Fruit fly (Drosophila melanogaster) whole organism, embryonic: Measurements from ENCODE around the gene CG3634.

Experiments
- Atf3 ChIP-seq: fragments of 200-800 bp; sonication (Bioruptor generic); optimal IDR thresholded peaks from 3 replicates; lab custom pipeline; 2016; ENCODE audit warnings: missing biosample characterization, missing genetic modification characterization
- BEAF-32 ChIP-seq: fragments of 200-800 bp; sonication (Bioruptor generic); optimal IDR thresholded peaks from 3 replicates; lab custom pipeline; 2017; ENCODE audit warnings: missing biosample characterization, missing genetic modification characterization, mild to moderate bottlenecking, moderate library complexity, missing genetic modification reagents
- CG10959 ChIP-seq: fragments of 200-800 bp; sonication (Bioruptor generic); IDR thresholded peaks from 2 replicates; pipeline ENCODE4 v1.3.6; 2022; ENCODE audit warnings: missing biosample characterization, missing genetic modification characterization
- CG1603 ChIP-seq: fragments of 200-800 bp; sonication (Bioruptor generic); optimal IDR thresholded peaks from 2 replicates; lab custom pipeline; 2019; ENCODE audit warnings: missing biosample characterization, mild to moderate bottlenecking, missing genetic modification characterization, moderate library complexity
- CG17612 ChIP-seq: fragments of 200-800 bp; sonication (Bioruptor generic); IDR thresholded peaks from 2 replicates; pipeline ENCODE4 v1.3.6; 2022; ENCODE audit warnings: missing biosample characterization, missing genetic modification characterization
- CG30020 ChIP-seq: fragments of 200-800 bp; optimal IDR thresholded peaks from 2 replicates; lab custom pipeline; 2019; ENCODE audit warnings: missing biosample characterization, mild to moderate bottlenecking, missing genetic modification characterization, moderate library complexity
- CG3726 ChIP-seq: fragments of 200-800 bp; sonication (Bioruptor generic); IDR thresholded peaks from 3 replicates; pipeline ENCODE4, ENCODE4 v1.3.6; 2022; ENCODE audit warnings: missing biosample characterization, missing genetic modification characterization
- CG4282 ChIP-seq: fragments of 200-800 bp; sonication (Bioruptor generic); optimal IDR thresholded peaks from 2 replicates; lab custom pipeline; 2016; ENCODE audit warnings: missing biosample characterization, missing genetic modification characterization
- CG9215 ChIP-seq: fragments of 200-800 bp; sonication (Bioruptor generic); IDR thresholded peaks from 2 replicates; pipeline ENCODE4 v1.3.6; 2022; ENCODE audit warnings: missing biosample characterization, missing genetic modification characterization
- Dp ChIP-seq: fragments of 200-800 bp; sonication (Bioruptor generic); optimal IDR thresholded peaks from 2 replicates; lab custom pipeline; 2018; ENCODE audit warnings: missing biosample characterization, mild to moderate bottlenecking, missing genetic modification characterization, moderate library complexity
- Fer3 ChIP-seq: fragments of 200-800 bp; sonication (Bioruptor generic); optimal IDR thresholded peaks from 2 replicates; lab custom pipeline; 2018; ENCODE audit warnings: missing biosample characterization, mild to moderate bottlenecking, missing genetic modification characterization, moderate library complexity
- Ravus ChIP-seq: fragments of 200-800 bp; sonication (Bioruptor generic); IDR thresholded peaks from 2 replicates; pipeline ENCODE4 v1.3.6; 2022; ENCODE audit warnings: missing biosample characterization, missing genetic modification characterization
- Sox100B ChIP-seq: fragments of 200-800 bp; sonication (Bioruptor generic); optimal IDR thresholded peaks from 3 replicates; lab custom pipeline; 2018; ENCODE audit warnings: missing biosample characterization, mild to moderate bottlenecking, missing genetic modification characterization
- Tbp ChIP-seq: fragments of >200 bp; optimal IDR thresholded peaks from 2 replicates; lab custom pipeline; 2018; ENCODE audit warnings: missing biosample characterization, missing genetic modification characterization
- al ChIP-seq: fragments of 200-800 bp; sonication (Bioruptor generic); IDR thresholded peaks from 2 replicates; pipeline ENCODE4 v1.3.6; 2022; ENCODE audit warnings: missing biosample characterization, missing genetic modification characterization
- caup ChIP-seq: fragments of 200-800 bp; sonication (Bioruptor generic); optimal IDR thresholded peaks from 3 replicates; lab custom pipeline; 2017; ENCODE audit warnings: missing biosample characterization, mild to moderate bottlenecking, missing genetic modification characterization, moderate library complexity; ENCODE audit not compliant: severe bottlenecking
- crp ChIP-seq, 2 experiments: fragments of 200-800 bp; sonication (Bioruptor generic); optimal IDR thresholded peaks; 2 replicates in 1 of 2; 3 replicates in 1 of 2; lab custom pipeline; 2017; ENCODE audit warnings: missing biosample characterization in 2 of 2, missing genetic modification characterization in 2 of 2, mild to moderate bottlenecking in 1 of 2, moderate library complexity in 1 of 2
- dimm ChIP-seq: fragments of 200-800 bp; sonication (Bioruptor generic); IDR thresholded peaks from 2 replicates; pipeline ENCODE4 v1.3.6; 2022; ENCODE audit warnings: missing biosample characterization, missing genetic modification characterization
- ems ChIP-seq: fragments of 200-800 bp; sonication (Bioruptor generic); optimal IDR thresholded peaks from 3 replicates; lab custom pipeline; 2016; ENCODE audit warnings: missing biosample characterization, missing genetic modification characterization
- h ChIP-seq: fragments of >200 bp; optimal IDR thresholded peaks from 2 replicates; lab custom pipeline; 2017
- hb ChIP-seq: fragments of 200-800 bp; sonication (Bioruptor generic); IDR thresholded peaks from 3 replicates; pipeline ENCODE4 v1.3.6; 2022; ENCODE audit warnings: missing biosample characterization, missing genetic modification characterization; ENCODE audit not compliant: partially characterized antibody
- lov ChIP-seq, 2 experiments: fragments of 200-800 bp in 1 of 2; fragments of >200 bp in 1 of 2; sonication (Bioruptor generic) in 1 of 2; IDR thresholded peaks in 1 of 2; optimal IDR thresholded peaks in 1 of 2; 2 replicates in 1 of 2; 3 replicates in 1 of 2; pipeline versions ENCODE4 v1.3.6 to Lab custom; 2017 to 2022; ENCODE audit warnings: missing biosample characterization in 1 of 2, missing genetic modification characterization in 1 of 2
- maf-S ChIP-seq: fragments of 200-800 bp; sonication (Bioruptor generic); optimal IDR thresholded peaks from 2 replicates; lab custom pipeline; 2016; ENCODE audit warnings: missing biosample characterization, missing genetic modification characterization
- sens ChIP-seq: fragments of 200-800 bp; sonication (Bioruptor generic); peaks from one replicate; lab custom pipeline; 2016; ENCODE audit warnings: missing biosample characterization, missing genetic modification characterization
- sob ChIP-seq: fragments of 200-800 bp; sonication (Bioruptor generic); IDR thresholded peaks from 2 replicates; pipeline ENCODE4 v1.3.6; 2022; ENCODE audit warnings: missing biosample characterization, missing genetic modification characterization
- unpg ChIP-seq: fragments of 200-800 bp; sonication (Bioruptor generic); optimal IDR thresholded peaks from 3 replicates; lab custom pipeline; 2018; ENCODE audit warnings: missing biosample characterization, mild to moderate bottlenecking, missing genetic modification characterization, moderate library complexity

CG3634 gene

dm6 chr3L:20767227-20767626, 41.8 kb downstream of the CG3634 start (continued):
- TF ChIP-seq caup (GFP tag; lab: Kevin White, UChicago) (no peak), ems (GFP tag; lab: Kevin White, UChicago) (no peak), Ravus (GFP tag; lab: Robert Waterston, UW) (no peak), Sox100B (GFP tag; lab: Kevin White, UChicago) (no peak), Tbp (GFP tag; lab: Kevin White, UChicago) (no peak), CG1603 (peak; percentile 15), Atf3 (GFP tag; lab: Kevin White, UChicago) (no peak), dimm (GFP tag; lab: Robert Waterston, UW) (no peak), BEAF-32 (GFP tag; lab: Kevin White, UChicago) (no peak), maf-S (no peak), Dp (no peak), h (no peak), sens (GFP tag; lab: Kevin White, UChicago) (peak; percentile 79), unpg (GFP tag; lab: Kevin White, UChicago) (no peak)

- TF ChIP-seq hb (GFP tag; lab: Robert Waterston, UW), result 0 out of 3 replicates have a peak, but pooled peaks have one; percentile 54
- TF ChIP-seq CG9215 (GFP tag; lab: Robert Waterston, UW), result no peak
- no peak for TF ChIP-seq CG17612
Observed at dm6 chr3L:20761482-20761881, 47.6 kb downstream of the CG3634 start.

- TF ChIP-seq CG30020 (tag; lab: Kevin White, UChicago) (no peak), sens (GFP tag; lab: Kevin White, UChicago) (no peak), al (GFP tag; lab: Robert Waterston, UW) (no peak), CG10959 (no peak), crp (GFP tag; optimal IDR thresholded peaks at IDR 0.05; lab: Kevin White, UChicago) (no peak), CG3726 (no peak), CG4282 (GFP tag; lab: Kevin White, UChicago) (no peak), lov (optimal IDR thresholded peaks at IDR 0.05; lab: Kevin White, UChicago) (no peak), lov (GFP tag; IDR thresholded peaks at IDR 0.05; lab: Robert Waterston, UW) (no peak), sob (GFP tag; lab: Robert Waterston, UW) (no peak), Fer3 (tag; lab: Kevin White, UChicago) (no peak)
Observed at dm6 chr3L:20758583-20758982, 50.5 kb downstream of the CG3634 start, which contains the start of gene CG43251. TSS of gene CG43251 (plus strand) at chr3L:20758883.
